Fruit fly (Drosophila melanogaster) whole organism, pupa: ENCODE data around the gene Prp5.

Experiments used
- CG34367 ChIP-seq: fragments of 200-800 bp; sonication (Bioruptor generic); optimal IDR thresholded peaks from 2 replicates; lab custom pipeline; 2018; ENCODE audit warnings: missing biosample characterization, mild to moderate bottlenecking, missing genetic modification characterization
- D1 ChIP-seq: fragments of 200-800 bp; sonication (Bioruptor generic); optimal IDR thresholded peaks from 2 replicates; lab custom pipeline; 2018; ENCODE audit warnings: missing biosample characterization, mild to moderate bottlenecking, missing genetic modification characterization, moderate library complexity
- EcR ChIP-seq: fragments of 200-800 bp; sonication (Bioruptor generic); optimal IDR thresholded peaks from 3 replicates; lab custom pipeline; 2019; ENCODE audit warnings: missing biosample characterization, missing genetic modification characterization, mild to moderate bottlenecking, moderate library complexity, missing genetic modification reagents
- Pif1B ChIP-seq: fragments of 200-800 bp; sonication (Bioruptor generic); optimal IDR thresholded peaks from 3 replicates; lab custom pipeline; 2016; ENCODE audit warnings: missing biosample characterization, missing genetic modification characterization
- Snoo ChIP-seq: fragments of 200-800 bp; sonication (Bioruptor generic); optimal IDR thresholded peaks from 3 replicates; lab custom pipeline; 2017; ENCODE audit warnings: missing biosample characterization, mild to moderate bottlenecking, missing genetic modification characterization, inconsistent platforms

DNA sequence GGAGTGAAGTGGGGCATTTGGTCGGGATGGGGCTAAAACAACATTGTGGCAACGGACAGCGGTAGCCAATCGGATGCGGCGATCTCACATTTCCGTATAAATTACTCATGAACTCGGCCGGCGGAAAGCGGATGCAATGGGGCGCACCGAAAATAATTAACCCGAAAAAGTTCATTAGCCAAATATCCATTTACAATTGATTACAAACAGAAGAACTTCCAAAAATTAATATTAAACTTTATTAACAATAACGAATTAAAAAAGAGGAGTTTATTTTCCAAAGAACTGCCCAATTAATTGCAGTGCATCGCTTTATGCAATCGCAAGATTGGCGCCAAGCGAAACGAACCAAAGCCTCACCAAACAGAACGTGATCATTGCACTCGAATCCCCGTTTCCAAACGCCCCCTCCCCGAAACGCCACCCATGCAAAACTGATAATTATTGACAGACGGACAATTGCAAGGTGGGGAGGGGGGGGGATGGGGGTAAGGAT lies 31.1 kb upstream of the Prp5 start:
- peak; percentile 33 for TF ChIP-seq EcR (GFP tag; lab: Kevin White, UChicago)
- no peak for TF ChIP-seq Snoo (tag; lab: Kevin White, UChicago)
- TF ChIP-seq CG34367 (tag; lab: Kevin White, UChicago), result no peak
- TF ChIP-seq D1 (tag; lab: Kevin White, UChicago), result no peak
- no peak for TF ChIP-seq Pif1B (GFP tag; lab: Kevin White, UChicago)
